Fruit fly (Drosophila melanogaster): ENCODE results near the gene CG12971.

CG12971 gene

dm6 chr3L:21382158-21382610 lies 25.9 kb upstream of the CG12971 start, which contains the start of gene rgn (continued):
- peak; percentile 52 for TF ChIP-seq luna (GFP tag; optimal IDR thresholded peaks at IDR 0.05)
- peak; percentile 49; the same call in 2 of the 3 replicates for TF ChIP-seq CG14050 (GFP tag; IDR thresholded peaks at IDR 0.05)
- no peak for TF ChIP-seq Hr39 (optimal IDR thresholded peaks at IDR 0.05)
- TF ChIP-seq sqz (GFP tag; optimal IDR thresholded peaks at IDR 0.05) = no peak
- peak; percentile 27; the same call in 1 of the 2 replicates for TF ChIP-seq CG4404 (GFP tag; IDR thresholded peaks at IDR 0.05)
- peak; percentile 67 for TF ChIP-seq CG1602 (GFP tag; optimal IDR thresholded peaks at IDR 0.05)
- peak; percentile 55 for TF ChIP-seq sens (GFP tag)
- peak; percentile 78 for TF ChIP-seq Xbp1 (GFP tag; optimal IDR thresholded peaks at IDR 0.05)
- 0 out of 3 replicates have a peak, but pooled peaks have one; percentile 12 for TF ChIP-seq CG14860 (GFP tag; IDR thresholded peaks at IDR 0.05; ENCODE audit: partially characterized antibody)
- no peak for TF ChIP-seq Sry-β (GFP tag; optimal IDR thresholded peaks at IDR 0.05)
- TF ChIP-seq Trl (optimal IDR thresholded peaks at IDR 0.05) = peak; percentile 36 to 86
- TF ChIP-seq Trl (GFP tag; optimal IDR thresholded peaks at IDR 0.05) = peak; percentile 57
- TF ChIP-seq tio (GFP tag; optimal IDR thresholded peaks at IDR 0.05) = peak; percentile 56
- no peak for TF ChIP-seq nerfin-2 (GFP tag; IDR thresholded peaks at IDR 0.05; ENCODE audit: partially characterized antibody)
- peak; percentile 78 for TF ChIP-seq scrt (GFP tag; optimal IDR thresholded peaks at IDR 0.05)
- peak; percentile 59 for TF ChIP-seq az2 (GFP tag; optimal IDR thresholded peaks at IDR 0.05)
- TF ChIP-seq Xrp1 (GFP tag; IDR thresholded peaks at IDR 0.05) = peak; percentile 66
- peak; percentile 68 for TF ChIP-seq CG3847 (GFP tag; IDR thresholded peaks at IDR 0.05)
- peak; percentile 21 for TF ChIP-seq CG1832 (GFP tag; optimal IDR thresholded peaks at IDR 0.05)
- no peak for TF ChIP-seq lola (GFP tag; optimal IDR thresholded peaks at IDR 0.05)
- peak; percentile 68 for TF ChIP-seq CG34376 (GFP tag; optimal IDR thresholded peaks at IDR 0.05)
- peak; percentile 74 for TF ChIP-seq CG12155 (GFP tag; optimal IDR thresholded peaks at IDR 0.05)
- peak; percentile 43 for TF ChIP-seq CG6813 (GFP tag; optimal IDR thresholded peaks at IDR 0.05)
- no peak for TF ChIP-seq hbn (GFP tag; IDR thresholded peaks at IDR 0.05; ENCODE audit: partially characterized antibody)
- peak; percentile 61 for TF ChIP-seq CG9876 (GFP tag; optimal IDR thresholded peaks at IDR 0.05)
- TF ChIP-seq CG7839 (tag; optimal IDR thresholded peaks at IDR 0.05) = peak; percentile 86
- TF ChIP-seq tx (GFP tag; optimal IDR thresholded peaks at IDR 0.05) = peak; percentile 10
- no peak for TF ChIP-seq croc (GFP tag; conservative IDR thresholded peaks at IDR 0.05)
- peak; percentile 9 for TF ChIP-seq CG10979 (tag; optimal IDR thresholded peaks at IDR 0.05)
- TF ChIP-seq otp (GFP tag; IDR thresholded peaks at IDR 0.05) = 0 out of 3 replicates have a peak, but pooled peaks have one; percentile 51
- TF ChIP-seq dmrt11E (tag; optimal IDR thresholded peaks at IDR 0.05) = no peak
- TF ChIP-seq CG16815 (GFP tag; optimal IDR thresholded peaks at IDR 0.05) = peak; percentile 54
- peak; percentile 88 for TF ChIP-seq CG7556 (GFP tag; optimal IDR thresholded peaks at IDR 0.05)
- TF ChIP-seq CG32532 (GFP tag; IDR thresholded peaks at IDR 0.05) = peak; percentile 88
- peak; percentile 39 for TF ChIP-seq CG11723 (GFP tag; optimal IDR thresholded peaks at IDR 0.05)
- peak; percentile 82 for TF ChIP-seq tgo (GFP tag; IDR thresholded peaks at IDR 0.05)
- TF ChIP-seq cas (GFP tag; IDR thresholded peaks at IDR 0.05) = no peak
- TF ChIP-seq pum (GFP tag; optimal IDR thresholded peaks at IDR 0.05) = peak; percentile 44
- peak; percentile 44 for TF ChIP-seq gcm (GFP tag; optimal IDR thresholded peaks at IDR 0.05)
- peak; percentile 48 for TF ChIP-seq shn (GFP tag; optimal IDR thresholded peaks at IDR 0.05)
- TF ChIP-seq CG2199 (GFP tag; IDR thresholded peaks at IDR 0.05) = peak; percentile 46; the same call in 1 of the 3 replicates
- TF ChIP-seq Hr3 (GFP tag; optimal IDR thresholded peaks at IDR 0.05) = peak; percentile 74
- TF ChIP-seq tna (GFP tag; IDR thresholded peaks at IDR 0.05; ENCODE audit: partially characterized antibody) = no peak
- TF ChIP-seq CG34224 (GFP tag; IDR thresholded peaks at IDR 0.05; ENCODE audit: partially characterized antibody) = no peak; the same call in 2 of the 3 replicates
- TF ChIP-seq grn (GFP tag; optimal IDR thresholded peaks at IDR 0.05) = no peak
- TF ChIP-seq stwl (tag; optimal IDR thresholded peaks at IDR 0.05) = no peak
- TF ChIP-seq CG17829 (tag; optimal IDR thresholded peaks at IDR 0.05) = peak; percentile 63
- peak; percentile 53 for TF ChIP-seq CG12071 (GFP tag; optimal IDR thresholded peaks at IDR 0.05)
- TF ChIP-seq CG11504 (tag; optimal IDR thresholded peaks at IDR 0.05) = peak; percentile 82
- TF ChIP-seq zen (tag; optimal IDR thresholded peaks at IDR 0.05) = no peak
